Fruit fly (Drosophila melanogaster): ENCODE measurements around the gene SLIRP2.

SLIRP2 gene

DNA sequence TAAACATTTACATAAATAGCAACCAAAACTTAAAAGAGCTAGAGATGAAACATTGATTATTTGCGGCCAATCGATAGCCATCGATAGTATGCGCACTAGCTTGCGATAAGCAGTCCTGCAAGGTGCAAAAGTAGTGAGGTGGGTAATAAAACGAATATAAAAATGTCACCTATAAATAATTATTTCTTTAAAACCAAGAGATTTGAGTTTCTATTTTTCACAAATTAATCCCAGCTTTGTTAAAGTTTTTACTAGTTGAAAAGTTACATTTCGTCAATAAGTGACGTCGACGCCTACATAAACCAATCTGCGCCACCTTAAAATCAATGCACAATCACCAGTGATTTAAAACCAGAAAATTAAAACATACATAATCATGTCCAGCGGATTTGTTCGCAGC, at the start of gene SLIRP2, which contains the start of gene Mkk4 (continued):
- TF ChIP-seq CG8924 (tag; optimal IDR thresholded peaks at IDR 0.05): peak; percentile 99
- TF ChIP-seq mirr (GFP tag; optimal IDR thresholded peaks at IDR 0.05): peak; percentile 97
- peak; percentile 99 for TF ChIP-seq CG13624 (GFP tag; optimal IDR thresholded peaks at IDR 0.05)
- peak; percentile 96 for TF ChIP-seq CG2116 (GFP tag; optimal IDR thresholded peaks at IDR 0.05)
- TF ChIP-seq CG7556 (GFP tag; optimal IDR thresholded peaks at IDR 0.05): peak; percentile 98
- TF ChIP-seq CG10654 (GFP tag; optimal IDR thresholded peaks at IDR 0.05): peak; percentile 99
- peak; percentile 99 for TF ChIP-seq CG2678 (tag; optimal IDR thresholded peaks at IDR 0.05)
- peak; percentile 92 for TF ChIP-seq CG18011 (GFP tag; optimal IDR thresholded peaks at IDR 0.05)
- TF ChIP-seq CG17912 (GFP tag; optimal IDR thresholded peaks at IDR 0.05): peak; percentile 97
- TF ChIP-seq Atf3 (GFP tag; optimal IDR thresholded peaks at IDR 0.05): peak; percentile 99
- TF ChIP-seq jigr1 (GFP tag; IDR thresholded peaks at IDR 0.05): peak; percentile 97
- TF ChIP-seq Dbx (GFP tag; IDR thresholded peaks at IDR 0.05): peak; percentile 99
- peak; percentile 99 for TF ChIP-seq Max (GFP tag; optimal IDR thresholded peaks at IDR 0.05)
- peak; percentile 99 for TF ChIP-seq ci (GFP tag; IDR thresholded peaks at IDR 0.05)
- peak; percentile 95 for TF ChIP-seq BEAF-32 (GFP tag; optimal IDR thresholded peaks at IDR 0.05)
- TF ChIP-seq zen2 (GFP tag; IDR thresholded peaks at IDR 0.05; ENCODE audit: partially characterized antibody): peak; percentile 66; the same call in 2 of the 3 replicates
- peak; percentile 98 for TF ChIP-seq CG34376 (GFP tag; optimal IDR thresholded peaks at IDR 0.05)
- peak; percentile 96 for TF ChIP-seq CG7357 (GFP tag; IDR thresholded peaks at IDR 0.05)
- peak; percentile 99 for TF ChIP-seq CG18619 (GFP tag; optimal IDR thresholded peaks at IDR 0.05)
- TF ChIP-seq NFAT (GFP tag; IDR thresholded peaks at IDR 0.05): peak; percentile 98
- peak; percentile 97 for TF ChIP-seq org-1 (GFP tag; optimal IDR thresholded peaks at IDR 0.05)
- TF ChIP-seq Mrtf (GFP tag; IDR thresholded peaks at IDR 0.05): peak; percentile 99
- TF ChIP-seq CG31388 (GFP tag; optimal IDR thresholded peaks at IDR 0.05): peak; percentile 98
- TF ChIP-seq chif (GFP tag; optimal IDR thresholded peaks at IDR 0.05): peak; percentile 99
- TF ChIP-seq CG10267 (tag; optimal IDR thresholded peaks at IDR 0.05): peak; percentile 96
- peak; percentile 98 for TF ChIP-seq CG17568 (GFP tag; optimal IDR thresholded peaks at IDR 0.05)
- TF ChIP-seq CG43689 (GFP tag; IDR thresholded peaks at IDR 0.05): peak; percentile 97
- peak; percentile 99 for TF ChIP-seq tx (GFP tag; optimal IDR thresholded peaks at IDR 0.05)
- TF ChIP-seq maf-S (GFP tag; optimal IDR thresholded peaks at IDR 0.05): peak; percentile 99
- peak; percentile 99 for TF ChIP-seq E2f1 (GFP tag; IDR thresholded peaks at IDR 0.05)
- TF ChIP-seq CG1529 (GFP tag; optimal IDR thresholded peaks at IDR 0.05): peak; percentile 97
- no peak for TF ChIP-seq abd-A (tag; optimal IDR thresholded peaks at IDR 0.05)
- peak; percentile 72 for TF ChIP-seq bigmax (GFP tag; optimal IDR thresholded peaks at IDR 0.05)
- peak; percentile 99 for TF ChIP-seq Oli (tag; optimal IDR thresholded peaks at IDR 0.05)
- TF ChIP-seq MTF-1 (GFP tag; optimal IDR thresholded peaks at IDR 0.05; ENCODE audit: borderline replicate concordance): peak; percentile 97
- TF ChIP-seq al (GFP tag; IDR thresholded peaks at IDR 0.05): peak; percentile 98
- peak; percentile 98 for TF ChIP-seq CG11504 (tag; optimal IDR thresholded peaks at IDR 0.05)
- peak in 1 of 2 experiments; percentile 98 for TF ChIP-seq Eip74EF (GFP tag; optimal IDR thresholded peaks at IDR 0.05)
- TF ChIP-seq Hsf (GFP tag; optimal IDR thresholded peaks at IDR 0.05): peak; percentile 100
- TF ChIP-seq Hr78 (GFP tag; optimal IDR thresholded peaks at IDR 0.05): peak in 1 of 2 experiments; percentile 92
- peak; percentile 92 for TF ChIP-seq CG17802 (tag; optimal IDR thresholded peaks at IDR 0.05)
- peak; percentile 96 for TF ChIP-seq sqz (GFP tag; optimal IDR thresholded peaks at IDR 0.05)
- peak; percentile 96 for TF ChIP-seq CG1024 (GFP tag; IDR thresholded peaks at IDR 0.05)
- no peak for TF ChIP-seq sc (optimal IDR thresholded peaks at IDR 0.05)
- peak; percentile 98 for TF ChIP-seq sc (GFP tag; optimal IDR thresholded peaks at IDR 0.05)
- TF ChIP-seq ken (GFP tag; IDR thresholded peaks at IDR 0.05): peak; percentile 99
- TF ChIP-seq Sin3A (optimal IDR thresholded peaks at IDR 0.05): peak; percentile 86
- TF ChIP-seq Fer1 (GFP tag; optimal IDR thresholded peaks at IDR 0.05): peak; percentile 98
- peak; percentile 99 for TF ChIP-seq CG2120 (GFP tag; optimal IDR thresholded peaks at IDR 0.05)
- peak; percentile 98 for TF ChIP-seq CG2875 (GFP tag; optimal IDR thresholded peaks at IDR 0.05)
- TF ChIP-seq CG10431 (GFP tag; optimal IDR thresholded peaks at IDR 0.05): peak; percentile 96

All from whole organism, embryonic.